Fruit fly (Drosophila melanogaster) whole organism, wandering third instar larva: ENCODE data around the gene Eip78C.

ENCODE experiments used
- Abd-B ChIP-seq: fragments of >200 bp; optimal IDR thresholded peaks from 2 replicates; lab custom pipeline; 2017; ENCODE audit warnings: missing biosample characterization, missing genetic modification characterization
- CrebA ChIP-seq: fragments of 200-800 bp; sonication (Bioruptor generic); optimal IDR thresholded peaks from 2 replicates; lab custom pipeline; 2016; ENCODE audit warnings: missing biosample characterization, mild to moderate bottlenecking, missing genetic modification characterization, borderline replicate concordance
- Dfd ChIP-seq: fragments of >200 bp; optimal IDR thresholded peaks from 2 replicates; lab custom pipeline; 2017; ENCODE audit warnings: missing biosample characterization, missing genetic modification characterization
- Dif ChIP-seq: fragments of 200-275, 200-300 bp; sonication (Bioruptor generic); optimal IDR thresholded peaks from 2 replicates; lab custom pipeline; 2018; ENCODE audit warnings: missing biosample characterization, missing genetic modification characterization; ENCODE audit not compliant: partially characterized antibody
- GATAd ChIP-seq: sonication (Bioruptor generic); optimal IDR thresholded peaks from 2 replicates; lab custom pipeline; 2016; ENCODE audit warnings: missing biosample characterization, missing genetic modification characterization
- HLH106 ChIP-seq: fragments of 200-800 bp; optimal IDR thresholded peaks from 3 replicates; lab custom pipeline; 2019; ENCODE audit warnings: missing biosample characterization, mild to moderate bottlenecking, missing genetic modification characterization, moderate library complexity
- Hnf4 ChIP-seq: fragments of 200-800 bp; sonication (Bioruptor generic); optimal IDR thresholded peaks from 2 replicates; lab custom pipeline; 2016; ENCODE audit warnings: missing biosample characterization, mild to moderate bottlenecking, missing genetic modification characterization
- Hr83 ChIP-seq: fragments of 200-300 bp; sonication (Bioruptor generic); optimal IDR thresholded peaks from 2 replicates; lab custom pipeline; 2016; ENCODE audit warnings: missing biosample characterization, mild to moderate bottlenecking, missing genetic modification characterization, moderate library complexity; ENCODE audit not compliant: poor library complexity, severe bottlenecking
- Jra ChIP-seq: sonication (Bioruptor generic); optimal IDR thresholded peaks from 2 replicates; lab custom pipeline; 2016; ENCODE audit warnings: missing biosample characterization, missing genetic modification characterization
- Mio ChIP-seq: sonication (Bioruptor generic); optimal IDR thresholded peaks from 2 replicates; lab custom pipeline; 2016; ENCODE audit warnings: missing biosample characterization, missing genetic modification characterization
- Myc ChIP-seq: fragments of >200 bp; optimal IDR thresholded peaks from 2 replicates; lab custom pipeline; 2017
- OdsH ChIP-seq: fragments of 200-800 bp; sonication (Bioruptor generic); optimal IDR thresholded peaks from 2 replicates; lab custom pipeline; 2016; ENCODE audit warnings: missing biosample characterization, mild to moderate bottlenecking, missing genetic modification characterization
- Rel ChIP-seq, 2 experiments: fragments of 200-800 bp; sonication (Bioruptor generic) in 1 of 2; optimal IDR thresholded peaks; 2 replicates in 1 of 2; 3 replicates in 1 of 2; lab custom pipeline; 2016 to 2019; ENCODE audit warnings: mild to moderate bottlenecking in 2 of 2, missing biosample characterization in 2 of 2, missing genetic modification characterization in 2 of 2, moderate library complexity in 1 of 2
- Sp1 ChIP-seq: fragments of 200-800 bp; sonication (Bioruptor generic); optimal IDR thresholded peaks from 3 replicates; lab custom pipeline; 2019; ENCODE audit warnings: missing biosample characterization, mild to moderate bottlenecking, missing genetic modification characterization, moderate library complexity
- Vsx2 ChIP-seq: fragments of 200-300, 225-300 bp; sonication (Bioruptor generic); optimal IDR thresholded peaks from 2 replicates; lab custom pipeline; 2018; ENCODE audit warnings: missing biosample characterization, missing genetic modification characterization; ENCODE audit not compliant: partially characterized antibody
- br ChIP-seq: fragments of 200-800 bp; sonication (Bioruptor generic); optimal IDR thresholded peaks from 2 replicates; lab custom pipeline; 2016; ENCODE audit warnings: missing biosample characterization, missing genetic modification characterization
- brk ChIP-seq: fragments of 200-800 bp; sonication (Bioruptor generic); optimal IDR thresholded peaks from 2 replicates; lab custom pipeline; 2016; ENCODE audit warnings: missing biosample characterization, mild to moderate bottlenecking, missing genetic modification characterization
- dl ChIP-seq, 2 experiments: fragments of 175-275, 200-275 bp in 1 of 2; fragments of 200-275 bp in 1 of 2; sonication (Bioruptor generic); optimal IDR thresholded peaks; lab custom pipeline; 2018; ENCODE audit warnings: mild to moderate bottlenecking in 2 of 2, missing biosample characterization in 2 of 2, missing genetic modification characterization in 2 of 2, moderate library complexity in 2 of 2; ENCODE audit not compliant: partially characterized antibody in 2 of 2, insufficient read depth in 1 of 2
- ey ChIP-seq: fragments of 200-800 bp; sonication (Bioruptor generic); optimal IDR thresholded peaks from 2 replicates; lab custom pipeline; 2016; ENCODE audit warnings: missing biosample characterization, missing genetic modification characterization
- foxo ChIP-seq, 2 experiments: fragments of 200-800 bp; sonication (Bioruptor generic); optimal IDR thresholded peaks; 2 replicates in 1 of 2; 3 replicates in 1 of 2; lab custom pipeline; 2016 to 2017; ENCODE audit warnings: missing biosample characterization in 2 of 2, missing genetic modification characterization in 2 of 2
- fru ChIP-seq: fragments of 200-800 bp; sonication (Bioruptor generic); optimal IDR thresholded peaks from 3 replicates; lab custom pipeline; 2016; ENCODE audit warnings: missing biosample characterization, mild to moderate bottlenecking, missing genetic modification characterization
- h ChIP-seq: fragments of 200-800 bp; sonication (Bioruptor generic); optimal IDR thresholded peaks from 3 replicates; lab custom pipeline; 2016; ENCODE audit warnings: missing biosample characterization, mild to moderate bottlenecking, missing genetic modification characterization
- jim ChIP-seq: fragments of 175-275, 200-325 bp; sonication (Bioruptor generic); optimal IDR thresholded peaks from 2 replicates; lab custom pipeline; 2016; ENCODE audit warnings: missing biosample characterization, mild to moderate bottlenecking, missing genetic modification characterization
- lola ChIP-seq: fragments of >200 bp; optimal IDR thresholded peaks from 2 replicates; lab custom pipeline; 2017; ENCODE audit warnings: missing biosample characterization, missing genetic modification characterization
- pan ChIP-seq: fragments of >200 bp; optimal IDR thresholded peaks from 2 replicates; lab custom pipeline; 2017
- psq ChIP-seq: fragments of 200-800 bp; sonication (Bioruptor generic); optimal IDR thresholded peaks from 3 replicates; lab custom pipeline; 2017; ENCODE audit warnings: missing biosample characterization, mild to moderate bottlenecking, missing genetic modification characterization, moderate library complexity
- rgr ChIP-seq: fragments of 200-800 bp; sonication (Bioruptor generic); optimal IDR thresholded peaks from 3 replicates; lab custom pipeline; 2016; ENCODE audit warnings: missing biosample characterization, mild to moderate bottlenecking, missing genetic modification characterization
- sage ChIP-seq: fragments of 200-800 bp; sonication (Bioruptor generic); optimal IDR thresholded peaks from 2 replicates; lab custom pipeline; 2016; ENCODE audit warnings: missing biosample characterization, mild to moderate bottlenecking, missing genetic modification characterization
- sv ChIP-seq: fragments of 200-800 bp; sonication (Bioruptor generic); optimal IDR thresholded peaks from 3 replicates; lab custom pipeline; 2016; ENCODE audit warnings: missing biosample characterization, missing genetic modification characterization
- tai ChIP-seq: sonication (Bioruptor generic); optimal IDR thresholded peaks from 2 replicates; lab custom pipeline; 2016; ENCODE audit warnings: missing biosample characterization, missing genetic modification characterization
- usp ChIP-seq: fragments of >200 bp; optimal IDR thresholded peaks from 2 replicates; lab custom pipeline; 2017; ENCODE audit warnings: missing biosample characterization, missing genetic modification characterization
- woc ChIP-seq: sonication (Bioruptor generic); optimal IDR thresholded peaks from 2 replicates; lab custom pipeline; 2016; ENCODE audit warnings: missing biosample characterization, mild to moderate bottlenecking, missing genetic modification characterization

Eip78C gene

dm6 chr3L:21285639-21286338, 59.4 kb downstream of the Eip78C start, which contains the start of the genes CG12974 and pzg (continued):
- TF ChIP-seq woc (GFP tag; lab: Kevin White, UChicago) (peak; percentile 70), foxo (GFP tag; optimal IDR thresholded peaks at IDR 0.05; lab: Kevin White, UChicago) (peak in 1 of 2 experiments; percentile 59), rgr (peak; percentile 69), brk (GFP tag; lab: Kevin White, UChicago) (no peak), Mio (GFP tag; lab: Kevin White, UChicago) (peak; percentile 20), h (GFP tag; lab: Kevin White, UChicago) (peak; percentile 66), Dfd (GFP tag; lab: Kevin White, UChicago) (no peak), Hnf4 (peak; percentile 56)

dm6 chr3L:21290336-21290735, 63.9 kb downstream of the Eip78C start:
- TF ChIP-seq Myc (lab: Kevin White, UChicago) (no peak), jim (GFP tag; lab: Kevin White, UChicago) (no peak), Jra (GFP tag; lab: Kevin White, UChicago) (no peak), br (GFP tag; lab: Kevin White, UChicago) (no peak), dl (GFP tag; optimal IDR thresholded peaks at IDR 0.05; lab: Kevin White, UChicago; ENCODE audit: insufficient read depth in 1 of 2, partially characterized antibody in 2 of 2) (no peak), fru (no peak), Rel (GFP tag; optimal IDR thresholded peaks at IDR 0.05; lab: Kevin White, UChicago) (no peak), Rel (tag; optimal IDR thresholded peaks at IDR 0.05; lab: Kevin White, UChicago) (no peak), psq (no peak), pan (no peak), Mio (GFP tag; lab: Kevin White, UChicago) (no peak)

DNA sequence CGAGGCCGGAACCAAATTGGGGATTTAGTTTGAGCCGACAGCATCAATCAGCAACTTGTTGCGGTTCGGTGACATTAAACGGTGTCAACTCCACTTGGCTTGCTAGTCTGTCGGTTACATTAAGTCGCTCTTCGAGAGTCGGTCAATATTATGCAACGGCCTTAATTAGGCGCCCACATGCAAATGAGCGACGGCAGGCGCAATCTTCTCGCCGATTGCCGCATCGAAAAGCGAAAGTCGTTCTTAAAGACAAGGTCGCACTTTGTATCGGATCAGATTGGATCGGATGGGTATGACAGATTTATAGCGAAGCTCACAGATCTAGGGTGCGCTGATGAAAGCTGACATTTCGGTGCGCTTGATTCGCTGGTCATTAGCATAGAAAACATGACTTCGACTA, 64.6 kb downstream of the Eip78C start:
- no peak for TF ChIP-seq Myc (lab: Kevin White, UChicago)
- TF ChIP-seq psq: no peak
- TF ChIP-seq h (GFP tag; lab: Kevin White, UChicago): no peak
- no peak for TF ChIP-seq ey
- no peak for TF ChIP-seq HLH106 (tag; lab: Kevin White, UChicago)
- no peak for TF ChIP-seq fru
- no peak for TF ChIP-seq jim (GFP tag; lab: Kevin White, UChicago)
- no peak for TF ChIP-seq usp (GFP tag; lab: Kevin White, UChicago)
- no peak for TF ChIP-seq Mio (GFP tag; lab: Kevin White, UChicago)
- no peak for TF ChIP-seq pan
- TF ChIP-seq Dif (GFP tag; lab: Kevin White, UChicago): no peak
- no peak for TF ChIP-seq Abd-B
- TF ChIP-seq sv (GFP tag; lab: Kevin White, UChicago): no peak
- TF ChIP-seq Dfd (GFP tag; lab: Kevin White, UChicago): no peak
- no peak for TF ChIP-seq Rel (GFP tag; optimal IDR thresholded peaks at IDR 0.05; lab: Kevin White, UChicago)
- no peak for TF ChIP-seq Rel (tag; optimal IDR thresholded peaks at IDR 0.05; lab: Kevin White, UChicago)
- TF ChIP-seq OdsH (GFP tag; lab: Kevin White, UChicago): no peak

- no peak for TF ChIP-seq tai (GFP tag; lab: Kevin White, UChicago)
- TF ChIP-seq Dif (GFP tag; lab: Kevin White, UChicago): no peak
- no peak for TF ChIP-seq Vsx2 (GFP tag; lab: Kevin White, UChicago)
- no peak for TF ChIP-seq CrebA (GFP tag; lab: Kevin White, UChicago)
- TF ChIP-seq sage (GFP tag; lab: Kevin White, UChicago): no peak
- TF ChIP-seq rgr: no peak
- no peak for TF ChIP-seq ey
- TF ChIP-seq GATAd: no peak
- TF ChIP-seq Abd-B: no peak
- TF ChIP-seq, all 38 proteins: peak for 0
These were observed 66.3 kb downstream of the Eip78C start, which contains the start of gene Cpr78Ca for dm6 chr3L:21292700-21293099. Gene Cpr78Ca (minus strand): TSS chr3L:21292800.

DNA sequence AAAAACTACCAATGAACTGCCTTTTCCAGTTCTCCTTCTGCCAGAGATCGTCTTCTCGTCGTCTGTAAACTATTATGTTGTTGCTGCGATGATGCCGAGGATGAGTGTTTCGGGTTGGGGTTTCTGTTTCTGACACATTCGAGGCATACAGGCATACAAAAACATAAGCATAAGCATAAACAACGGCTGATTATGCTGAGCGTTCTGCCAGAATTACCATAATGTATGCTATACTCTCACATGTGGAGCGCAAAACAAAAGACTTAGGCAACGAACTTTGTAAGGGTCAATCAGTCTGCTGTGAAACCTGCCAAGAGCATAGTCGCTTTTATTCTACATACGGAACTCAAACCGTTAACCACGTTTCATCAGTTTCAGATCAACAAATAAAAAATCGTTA, 67.8 kb downstream of the Eip78C start, which contains the start of gene Cpr78Cb:
Cpr78Cb (plus strand) TSS at position 291 of the 400 bp plus-strand sequence.
- no peak for TF ChIP-seq OdsH (GFP tag; lab: Kevin White, UChicago)
- no peak for TF ChIP-seq HLH106 (tag; lab: Kevin White, UChicago)
- TF ChIP-seq dl (GFP tag; optimal IDR thresholded peaks at IDR 0.05; lab: Kevin White, UChicago; ENCODE audit: insufficient read depth in 1 of 2, partially characterized antibody in 2 of 2): no peak
- TF ChIP-seq jim (GFP tag; lab: Kevin White, UChicago): no peak
- no peak for TF ChIP-seq rgr
- TF ChIP-seq Sp1 (GFP tag; lab: Kevin White, UChicago): no peak
- no peak for TF ChIP-seq Rel (GFP tag; optimal IDR thresholded peaks at IDR 0.05; lab: Kevin White, UChicago)
- TF ChIP-seq Rel (tag; optimal IDR thresholded peaks at IDR 0.05; lab: Kevin White, UChicago): no peak
- TF ChIP-seq woc (GFP tag; lab: Kevin White, UChicago): no peak
- TF ChIP-seq Mio (GFP tag; lab: Kevin White, UChicago): no peak
- TF ChIP-seq Hr83 (GFP tag; lab: Kevin White, UChicago): no peak
- no peak for TF ChIP-seq lola (GFP tag; lab: Kevin White, UChicago)
- TF ChIP-seq pan: no peak
- TF ChIP-seq GATAd: no peak
- TF ChIP-seq Hnf4: no peak
- no peak for TF ChIP-seq usp (GFP tag; lab: Kevin White, UChicago)
- no peak for TF ChIP-seq psq
- no peak for TF ChIP-seq tai (GFP tag; lab: Kevin White, UChicago)
